Worm (Caenorhabditis elegans) whole organism, mixed stage, embryonic: Measurements from ENCODE around the gene zip-6.

Experiments
- elt-3 ChIP-seq: fragments of 150-350 bp; optimal IDR thresholded peaks from 2 replicates; lab custom pipeline; 2014; ENCODE audit warnings: missing biosample characterization, missing genetic modification characterization
- mep-1 ChIP-seq: fragments of 150-350 bp; optimal IDR thresholded peaks from 2 replicates; lab custom pipeline; 2017; ENCODE audit warnings: missing biosample characterization, missing genetic modification reagents, missing genetic modification characterization, inconsistent platforms
- mls-2 ChIP-seq: sonication (generic microtip); optimal IDR thresholded peaks from 2 replicates; lab custom pipeline; 2016; ENCODE audit warnings: mild to moderate bottlenecking, missing genetic modification characterization, moderate library complexity, missing compliant biosample characterization
- nhr-28 ChIP-seq: fragments of 150-350 bp; optimal IDR thresholded peaks from 2 replicates; lab custom pipeline; 2014; ENCODE audit warnings: missing biosample characterization, missing genetic modification characterization
- pha-4 ChIP-seq: fragments of 150-350 bp; optimal IDR thresholded peaks from 2 replicates; lab custom pipeline; 2018; ENCODE audit warnings: missing biosample characterization, missing genetic modification reagents, missing genetic modification characterization
- snpc-4 ChIP-seq: fragments of 150-350 bp; optimal IDR thresholded peaks from 2 replicates; lab custom pipeline; 2014; ENCODE audit warnings: missing biosample characterization, missing genetic modification characterization
- unc-39 ChIP-seq: fragments of 150-350 bp; optimal IDR thresholded peaks from 2 replicates; lab custom pipeline; 2014; ENCODE audit warnings: missing biosample characterization, missing genetic modification characterization
- unc-62 ChIP-seq: fragments of 150-350 bp; optimal IDR thresholded peaks from 2 replicates; lab custom pipeline; 2014; ENCODE audit warnings: missing biosample characterization, missing genetic modification reagents, missing genetic modification characterization

DNA sequence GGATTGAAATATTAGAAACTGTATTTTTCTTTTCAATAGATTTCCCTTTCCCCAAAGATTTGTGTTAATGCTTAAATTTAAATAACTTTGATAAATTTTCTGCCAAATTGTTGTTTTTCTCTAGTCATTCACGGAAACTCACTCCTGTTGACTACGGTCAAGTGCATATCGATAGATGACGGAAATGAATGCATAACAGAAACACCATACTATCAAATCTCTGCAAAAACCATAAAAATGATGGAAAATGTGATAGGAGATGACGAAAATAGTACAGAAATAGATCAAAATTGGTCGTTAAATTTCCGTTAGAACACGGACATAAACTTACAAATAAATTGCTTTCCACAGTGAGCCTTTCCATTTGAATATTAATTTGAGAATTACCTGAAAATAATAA is 11.1 kb upstream of the zip-6 start:
- TF ChIP-seq pha-4 (tag; lab: Kevin White, UChicago) = no peak
- TF ChIP-seq unc-62 (GFP tag; lab: Kevin White, UChicago) = no peak
- TF ChIP-seq mls-2 (tag; lab: Kevin White, UChicago) = no peak
- TF ChIP-seq unc-39 = no peak
- TF ChIP-seq elt-3 (tag; lab: Kevin White, UChicago) = no peak
- no peak for TF ChIP-seq snpc-4
- TF ChIP-seq mep-1 = no peak
- TF ChIP-seq nhr-28 = no peak
